Worm (Caenorhabditis elegans) whole organism, late embryonic: ENCODE results near the gene fbxa-64.

Experiments used
- F13H6.1 ChIP-seq: sonication (generic microtip); optimal IDR thresholded peaks from 2 replicates; lab custom pipeline; 2016; ENCODE audit warnings: missing genetic modification characterization, missing compliant biosample characterization
- K02D7.2 ChIP-seq: sonication (generic microtip); optimal IDR thresholded peaks from 2 replicates; lab custom pipeline; 2017; ENCODE audit warnings: mild to moderate bottlenecking, missing genetic modification characterization, missing compliant biosample characterization
- ama-1 ChIP-seq: fragments of 150-350 bp; optimal IDR thresholded peaks from 2 replicates; lab custom pipeline; 2014
- ceh-19 ChIP-seq: fragments of 200-800 bp; sonication (Bioruptor generic); optimal IDR thresholded peaks from 2 replicates; lab custom pipeline; 2018; ENCODE audit warnings: mild to moderate bottlenecking, missing genetic modification characterization, missing compliant biosample characterization
- ceh-9 ChIP-seq: sonication (generic microtip); optimal IDR thresholded peaks from 2 replicates; lab custom pipeline; 2016; ENCODE audit warnings: mild to moderate bottlenecking, missing genetic modification characterization, inconsistent platforms, missing compliant biosample characterization
- madf-2 ChIP-seq: sonication (generic microtip); optimal IDR thresholded peaks from 2 replicates; lab custom pipeline; 2017; ENCODE audit warnings: missing genetic modification characterization, missing compliant biosample characterization
- mec-3 ChIP-seq: sonication (generic microtip); optimal IDR thresholded peaks from 2 replicates; lab custom pipeline; 2016; ENCODE audit warnings: borderline replicate concordance, missing genetic modification characterization, missing compliant biosample characterization
- odd-2 ChIP-seq: sonication (generic microtip); optimal IDR thresholded peaks from 2 replicates; lab custom pipeline; 2017; ENCODE audit warnings: antibody characterized with exemption, mild to moderate bottlenecking, missing genetic modification characterization, missing compliant biosample characterization

DNA sequence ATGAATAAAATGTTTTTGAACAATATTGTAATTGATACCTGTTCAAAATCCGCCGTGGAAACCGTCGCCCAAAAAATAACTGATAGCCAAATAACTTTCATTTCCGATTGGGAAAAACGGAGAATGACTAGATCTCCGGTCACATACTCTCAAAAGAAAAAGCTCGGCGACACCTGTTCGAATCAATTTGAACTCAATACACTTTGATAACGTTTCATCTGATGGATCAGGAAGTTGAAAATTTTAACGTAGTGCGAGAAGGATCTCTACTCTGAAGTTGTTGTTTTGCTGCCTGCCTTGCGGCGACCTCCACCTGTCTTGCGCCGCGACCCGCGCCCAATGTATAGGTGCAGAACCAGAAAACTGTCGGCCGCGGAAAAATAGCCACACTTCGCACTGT, 4.8 kb downstream of the fbxa-64 start, which contains the start of gene T28A11.20:
- TF ChIP-seq odd-2 (no peak), ceh-9 (tag; lab: Kevin White, UChicago) (no peak), mec-3 (no peak), F13H6.1 (tag; lab: Kevin White, UChicago) (no peak), ama-1 (no peak), madf-2 (tag; lab: Kevin White, UChicago) (no peak), K02D7.2 (tag; lab: Kevin White, UChicago) (no peak), ceh-19 (GFP tag; lab: Kevin White, UChicago) (no peak)
